Worm (Caenorhabditis elegans) whole organism, L1 larva: ENCODE results near the gene F32H5.3.
A peak's percentile ranks its signal among the peaks of the same experiment; 100 is the strongest.

Experiments
- C04F5.9 ChIP-seq: sonication (generic microtip); optimal IDR thresholded peaks from 2 replicates; lab custom pipeline; 2016; ENCODE audit warnings: missing genetic modification characterization, missing compliant biosample characterization
- F16B12.6 ChIP-seq: fragments of 150-350 bp; optimal IDR thresholded peaks from 2 replicates; lab custom pipeline; 2014; ENCODE audit warnings: missing biosample characterization, missing genetic modification characterization
- aha-1 ChIP-seq: fragments of 150-350 bp; optimal IDR thresholded peaks from 2 replicates; lab custom pipeline; 2014; ENCODE audit warnings: missing biosample characterization, missing genetic modification characterization
- ama-1 ChIP-seq: fragments of 150-350 bp; optimal IDR thresholded peaks from 2 replicates; lab custom pipeline; 2014
- blmp-1 ChIP-seq: fragments of 150-350 bp; optimal IDR thresholded peaks from 2 replicates; lab custom pipeline; 2014; ENCODE audit warnings: missing biosample characterization, missing genetic modification characterization
- ceh-63 ChIP-seq: fragments of 200-800 bp; sonication (Bioruptor generic); optimal IDR thresholded peaks from 2 replicates; lab custom pipeline; 2018; ENCODE audit warnings: mild to moderate bottlenecking, missing genetic modification characterization, missing compliant biosample characterization
- ceh-8 ChIP-seq: fragments of 200-800 bp; sonication (Bioruptor generic); optimal IDR thresholded peaks from 2 replicates; lab custom pipeline; 2018; ENCODE audit warnings: mild to moderate bottlenecking, missing genetic modification characterization, moderate library complexity, missing compliant biosample characterization
- dsc-1 ChIP-seq: sonication (generic microtip); optimal IDR thresholded peaks from 2 replicates; lab custom pipeline; 2016; ENCODE audit warnings: mild to moderate bottlenecking, missing genetic modification characterization, missing compliant biosample characterization
- efl-1 ChIP-seq, 4 experiments: fragments of 150-350 bp; optimal IDR thresholded peaks in 3 of 4; peaks in 1 of 4; 1 replicate in 1 of 4; 2 replicates in 3 of 4; lab custom pipeline; 2014; ENCODE audit warnings: missing biosample characterization in 2 of 4, missing genetic modification characterization in 2 of 4, missing genetic modification reagents in 2 of 4
- efl-3 ChIP-seq: fragments of 200-800 bp; sonication (Bioruptor generic); optimal IDR thresholded peaks from 2 replicates; lab custom pipeline; 2018; ENCODE audit warnings: mild to moderate bottlenecking, missing genetic modification characterization, missing compliant biosample characterization
- egl-13 ChIP-seq: sonication (generic microtip); optimal IDR thresholded peaks from 2 replicates; lab custom pipeline; 2016; ENCODE audit warnings: missing genotype, missing genetic modification reagents, missing genetic modification characterization, missing compliant biosample characterization
- elt-3 ChIP-seq, 6 experiments: fragments of 150-350 bp in 1 of 6; sonication (generic microtip); optimal IDR thresholded peaks; 2 replicates each; lab custom pipeline; 2017 to 2018; ENCODE audit warnings: missing biosample characterization in 6 of 6, missing genetic modification characterization in 6 of 6, inconsistent platforms in 1 of 6
- ets-5 ChIP-seq: fragments of 200-800 bp; sonication (Bioruptor generic); IDR thresholded peaks from 2 replicates; pipeline ENCODE4 v1.3.6; 2022; ENCODE audit warnings: missing genetic modification characterization, missing compliant biosample characterization
- fkh-10 ChIP-seq: sonication (generic microtip); optimal IDR thresholded peaks from 2 replicates; lab custom pipeline; 2017; ENCODE audit warnings: missing biosample characterization, missing genetic modification reagents, missing genetic modification characterization
- fkh-4 ChIP-seq: sonication (generic microtip); optimal IDR thresholded peaks from 2 replicates; lab custom pipeline; 2016; ENCODE audit warnings: missing compliant biosample characterization, missing genetic modification characterization, borderline replicate concordance
- fkh-8 ChIP-seq: sonication (generic microtip); optimal IDR thresholded peaks from 2 replicates; lab custom pipeline; 2016; ENCODE audit warnings: mild to moderate bottlenecking, missing genetic modification characterization, missing compliant biosample characterization
- hlh-17 ChIP-seq: fragments of 200-800 bp; sonication (Bioruptor generic); optimal IDR thresholded peaks from 2 replicates; lab custom pipeline; 2018; ENCODE audit warnings: missing genetic modification characterization, mild to moderate bottlenecking, missing compliant biosample characterization, moderate library complexity, borderline replicate concordance
- hlh-4 ChIP-seq: sonication (generic microtip); optimal IDR thresholded peaks from 2 replicates; lab custom pipeline; 2016; ENCODE audit warnings: mild to moderate bottlenecking, missing genetic modification characterization, missing compliant biosample characterization
- hpl-2 ChIP-seq: fragments of 150-350 bp; optimal IDR thresholded peaks from 2 replicates; lab custom pipeline; 2014; ENCODE audit warnings: missing biosample characterization, missing genetic modification reagents, missing genetic modification characterization
- irx-1 ChIP-seq: sonication (generic microtip); optimal IDR thresholded peaks from 2 replicates; lab custom pipeline; 2016; ENCODE audit warnings: missing genetic modification characterization, missing compliant biosample characterization
- lin-14 ChIP-seq: fragments of 200-800 bp; sonication (Bioruptor generic); optimal IDR thresholded peaks from 2 replicates; lab custom pipeline; 2018; ENCODE audit warnings: mild to moderate bottlenecking, missing genetic modification characterization, moderate library complexity, missing compliant biosample characterization
- lin-15B ChIP-seq: fragments of 150-350 bp; sonication (generic microtip); optimal IDR thresholded peaks from 3 replicates; lab custom pipeline; 2014; ENCODE audit warnings: missing biosample characterization, missing genetic modification characterization
- lin-35 ChIP-seq, 2 experiments: fragments of 150-350 bp; optimal IDR thresholded peaks; 2 replicates each; lab custom pipeline; 2014; ENCODE audit warnings: missing biosample characterization in 2 of 2, missing genetic modification characterization in 2 of 2, missing genetic modification reagents in 2 of 2
- lin-39 ChIP-seq: fragments of 150-350 bp; optimal IDR thresholded peaks from 2 replicates; lab custom pipeline; 2014; ENCODE audit warnings: missing biosample characterization, missing genetic modification reagents, missing genetic modification characterization
- mab-9 ChIP-seq: fragments of 200-800 bp; sonication (Bioruptor generic); IDR thresholded peaks from 2 replicates; pipeline ENCODE4 v1.3.6; 2022; ENCODE audit warnings: missing genetic modification reagents, missing genetic modification characterization, missing compliant biosample characterization
- mdl-1 ChIP-seq, 2 experiments: fragments of 150-350 bp; optimal IDR thresholded peaks; 2 replicates each; lab custom pipeline; 2014 to 2017; ENCODE audit warnings: missing biosample characterization in 2 of 2, missing genetic modification characterization in 2 of 2, inconsistent platforms in 1 of 2
- mep-1 ChIP-seq: fragments of 150-350 bp; optimal IDR thresholded peaks from 2 replicates; lab custom pipeline; 2014; ENCODE audit warnings: missing biosample characterization, missing genetic modification characterization
- nhr-11 ChIP-seq: fragments of 150-350 bp; optimal IDR thresholded peaks from 2 replicates; lab custom pipeline; 2014; ENCODE audit warnings: missing biosample characterization, missing genetic modification characterization
- nhr-12 ChIP-seq: sonication (generic microtip); optimal IDR thresholded peaks from 2 replicates; lab custom pipeline; 2017; ENCODE audit warnings: missing biosample characterization, missing genetic modification characterization
- nhr-19 ChIP-seq: fragments of 200-800 bp; sonication (Bioruptor generic); conservative IDR thresholded peaks from 2 replicates; pipeline ENCODE4 v1.3.6; 2022; ENCODE audit warnings: missing genetic modification characterization, missing compliant biosample characterization
- nhr-20 ChIP-seq: sonication (generic microtip); optimal IDR thresholded peaks from 2 replicates; lab custom pipeline; 2016; ENCODE audit warnings: mild to moderate bottlenecking, missing genetic modification characterization, missing compliant biosample characterization
- nhr-47 ChIP-seq: sonication (generic microtip); optimal IDR thresholded peaks from 2 replicates; lab custom pipeline; 2016; ENCODE audit warnings: mild to moderate bottlenecking, missing genetic modification characterization, moderate library complexity, missing compliant biosample characterization
- nhr-71 ChIP-seq: sonication (generic microtip); optimal IDR thresholded peaks from 2 replicates; lab custom pipeline; 2016; ENCODE audit warnings: mild to moderate bottlenecking, missing genetic modification characterization, moderate library complexity, missing compliant biosample characterization
- nhr-76 ChIP-seq: sonication (generic microtip); optimal IDR thresholded peaks from 2 replicates; lab custom pipeline; 2017; ENCODE audit warnings: missing biosample characterization, missing genetic modification characterization
- nhr-84 ChIP-seq: sonication (generic microtip); optimal IDR thresholded peaks from 2 replicates; lab custom pipeline; 2017; ENCODE audit warnings: missing biosample characterization, missing genetic modification characterization
- nhr-90 ChIP-seq: sonication (generic microtip); optimal IDR thresholded peaks from 2 replicates; lab custom pipeline; 2016; ENCODE audit warnings: mild to moderate bottlenecking, missing genetic modification characterization, missing compliant biosample characterization; ENCODE audit not compliant: poor library complexity
- pax-3 ChIP-seq: fragments of 200-800 bp; sonication (Bioruptor generic); optimal IDR thresholded peaks from 2 replicates; lab custom pipeline; 2018; ENCODE audit warnings: mild to moderate bottlenecking, missing genetic modification characterization, moderate library complexity, missing compliant biosample characterization
- pqm-1 ChIP-seq: sonication (generic microtip); optimal IDR thresholded peaks from 3 replicates; lab custom pipeline; 2017; ENCODE audit warnings: missing biosample characterization, missing genetic modification characterization
- snpc-4 ChIP-seq: fragments of 150-350 bp; optimal IDR thresholded peaks from 2 replicates; lab custom pipeline; 2014; ENCODE audit warnings: missing biosample characterization, missing genetic modification characterization
- snu-23 ChIP-seq: sonication (generic microtip); optimal IDR thresholded peaks from 2 replicates; lab custom pipeline; 2016; ENCODE audit warnings: missing genetic modification characterization, missing compliant biosample characterization
- swsn-7 ChIP-seq: sonication (generic microtip); optimal IDR thresholded peaks from 2 replicates; lab custom pipeline; 2016; ENCODE audit warnings: missing genetic modification characterization, missing compliant biosample characterization
- tbx-2 ChIP-seq: sonication (generic microtip); optimal IDR thresholded peaks from 2 replicates; lab custom pipeline; 2016; ENCODE audit warnings: missing genetic modification characterization, missing compliant biosample characterization
- tlp-1 ChIP-seq: fragments of 150-350 bp; optimal IDR thresholded peaks from 2 replicates; lab custom pipeline; 2014; ENCODE audit warnings: missing biosample characterization, missing genetic modification characterization
- unc-130 ChIP-seq: fragments of 150-350 bp; optimal IDR thresholded peaks from 2 replicates; lab custom pipeline; 2017; ENCODE audit warnings: missing biosample characterization, missing genetic modification characterization, inconsistent platforms
- unc-62 ChIP-seq: fragments of 150-350 bp; optimal IDR thresholded peaks from 2 replicates; lab custom pipeline; 2014; ENCODE audit warnings: missing biosample characterization, missing genetic modification reagents, missing genetic modification characterization
- unc-86 ChIP-seq: sonication (generic microtip); optimal IDR thresholded peaks from 2 replicates; lab custom pipeline; 2016; ENCODE audit warnings: missing genetic modification characterization, missing compliant biosample characterization
- vab-15 ChIP-seq: sonication (generic microtip); optimal IDR thresholded peaks from 2 replicates; lab custom pipeline; 2017; ENCODE audit warnings: missing genotype, mild to moderate bottlenecking, missing genetic modification characterization, missing compliant biosample characterization
- zag-1 ChIP-seq: fragments of 150-350 bp; optimal IDR thresholded peaks from 2 replicates; lab custom pipeline; 2014; ENCODE audit warnings: missing biosample characterization, missing genetic modification characterization
- zip-4 ChIP-seq: fragments of 200-800 bp; sonication (Bioruptor generic); optimal IDR thresholded peaks from 2 replicates; lab custom pipeline; 2018; ENCODE audit warnings: mild to moderate bottlenecking, missing genetic modification characterization, moderate library complexity, missing compliant biosample characterization
- ztf-4 ChIP-seq: fragments of 150-350 bp; optimal IDR thresholded peaks from 2 replicates; lab custom pipeline; 2014; ENCODE audit warnings: missing biosample characterization, missing genetic modification characterization

Gene F32H5.3

DNA sequence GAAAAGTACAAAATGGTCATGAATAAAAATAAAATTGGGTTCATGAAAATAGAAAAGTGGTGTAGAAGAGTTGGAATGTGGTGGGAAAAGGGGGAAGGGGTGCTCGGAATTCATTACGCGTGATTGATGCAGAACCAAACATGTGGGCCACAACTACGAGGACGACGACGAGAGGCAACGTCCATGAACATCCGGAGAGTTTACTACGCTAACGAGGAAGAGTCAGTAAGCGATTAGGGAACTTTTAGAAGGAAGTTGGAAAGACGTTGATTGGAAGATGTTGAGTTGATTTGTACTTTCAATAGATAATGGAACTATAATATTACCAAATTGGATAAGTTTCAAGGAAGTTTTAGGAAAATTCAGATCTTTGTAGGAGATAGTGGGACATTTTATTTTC lies 42.5 kb downstream of the F32H5.3 start:
- TF ChIP-seq tlp-1 (tag; lab: Kevin White, UChicago) (no peak), unc-130 (tag; lab: Kevin White, UChicago) (no peak), efl-1 (optimal IDR thresholded peaks at IDR 0.05; lab: Kevin White, UChicago) (no peak), efl-1 (GFP tag; optimal IDR thresholded peaks at IDR 0.05 in 1 of 2; lab: Kevin White, UChicago) (no peak), lin-14 (peak; percentile 63), dsc-1 (tag; lab: Kevin White, UChicago) (peak; percentile 38)

DNA sequence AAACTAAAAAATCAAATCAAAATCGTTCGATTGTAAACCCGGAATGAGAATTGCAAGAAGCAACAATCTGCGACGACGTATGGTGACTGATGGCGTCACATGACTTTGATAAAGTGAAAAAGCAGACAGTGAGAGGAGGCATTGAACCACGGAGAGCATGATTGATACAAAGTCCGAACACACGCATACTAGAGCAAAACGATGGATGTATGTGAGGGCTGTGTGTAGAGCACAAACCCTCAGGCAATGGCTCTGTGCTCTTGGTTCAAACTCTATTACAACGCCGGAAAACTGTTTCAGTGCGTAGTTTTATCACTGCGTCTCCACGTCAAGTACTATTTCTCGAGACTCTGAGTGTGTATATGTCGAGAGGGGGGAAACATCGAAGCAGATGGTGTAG lies 43.4 kb downstream of the F32H5.3 start:
- no peak for TF ChIP-seq unc-86 (tag; lab: Kevin White, UChicago)
- no peak for TF ChIP-seq ama-1 (lab: Kevin White, UChicago)
- TF ChIP-seq tlp-1 (tag; lab: Kevin White, UChicago), result no peak
- TF ChIP-seq zag-1 (tag; lab: Kevin White, UChicago), result no peak
- no peak for TF ChIP-seq nhr-47 (tag; lab: Kevin White, UChicago)
- peak; percentile 38 for TF ChIP-seq snu-23 (GFP tag; lab: Kevin White, UChicago)
- TF ChIP-seq efl-3, result no peak
- no peak for TF ChIP-seq aha-1
- peak; percentile 63 for TF ChIP-seq nhr-71 (tag; lab: Kevin White, UChicago)
- no peak for TF ChIP-seq snpc-4 (tag; lab: Kevin White, UChicago)
- TF ChIP-seq nhr-19 (GFP tag; lab: Robert Waterston, UW), result 0 out of 2 replicates have a peak, but pooled peaks have one; percentile 23
- TF ChIP-seq vab-15 (tag; lab: Kevin White, UChicago), result no peak
- TF ChIP-seq efl-1 (optimal IDR thresholded peaks at IDR 0.05; lab: Kevin White, UChicago), result peak in 1 of 2 experiments; percentile 16
- peak in 1 of 2 experiments; percentile 88 for TF ChIP-seq efl-1 (GFP tag; optimal IDR thresholded peaks at IDR 0.05 in 1 of 2; lab: Kevin White, UChicago)
- no peak for TF ChIP-seq hpl-2 (GFP tag; lab: Kevin White, UChicago)
- TF ChIP-seq swsn-7 (tag; lab: Kevin White, UChicago), result no peak
- TF ChIP-seq lin-39 (tag; lab: Kevin White, UChicago), result peak; percentile 64
- TF ChIP-seq blmp-1 (tag; lab: Kevin White, UChicago), result peak; percentile 58
- TF ChIP-seq zip-4 (GFP tag; lab: Kevin White, UChicago), result no peak
- peak; percentile 56 for TF ChIP-seq dsc-1 (tag; lab: Kevin White, UChicago)
- no peak for TF ChIP-seq ztf-4
- TF ChIP-seq ceh-8 (GFP tag; lab: Kevin White, UChicago), result no peak
- TF ChIP-seq ets-5, result no peak
- TF ChIP-seq hlh-17 (GFP tag; lab: Kevin White, UChicago), result no peak
- no peak for TF ChIP-seq tbx-2 (tag; lab: Kevin White, UChicago)
- no peak for TF ChIP-seq elt-3 (tag; optimal IDR thresholded peaks at IDR 0.05; lab: Kevin White, UChicago)
- TF ChIP-seq irx-1 (tag; lab: Kevin White, UChicago), result no peak
- no peak for TF ChIP-seq lin-15B
- no peak for TF ChIP-seq C04F5.9
- peak in 1 of 2 experiments; percentile 3 for TF ChIP-seq lin-35 (GFP tag; optimal IDR thresholded peaks at IDR 0.05; lab: Kevin White, UChicago)
- TF ChIP-seq ceh-63 (GFP tag; lab: Kevin White, UChicago), result no peak
- no peak for TF ChIP-seq pqm-1 (tag; lab: Kevin White, UChicago)
- no peak for TF ChIP-seq unc-62 (GFP tag; lab: Kevin White, UChicago)
- no peak for TF ChIP-seq hlh-4
- TF ChIP-seq mab-9, result no peak
- TF ChIP-seq unc-130 (tag; lab: Kevin White, UChicago), result peak; percentile 2
- TF ChIP-seq nhr-84 (tag; lab: Kevin White, UChicago), result no peak
- peak; percentile 20 for TF ChIP-seq mep-1 (tag; lab: Kevin White, UChicago)
- TF ChIP-seq fkh-4 (tag; lab: Kevin White, UChicago), result no peak
- no peak for TF ChIP-seq nhr-12
- TF ChIP-seq fkh-10 (GFP tag; lab: Kevin White, UChicago), result no peak
- no peak for TF ChIP-seq pax-3
- TF ChIP-seq mdl-1 (tag; optimal IDR thresholded peaks at IDR 0.05; lab: Kevin White, UChicago), result peak in 1 of 2 experiments; percentile 19
- no peak for TF ChIP-seq nhr-76 (tag; lab: Kevin White, UChicago)
- TF ChIP-seq F16B12.6, result no peak
- no peak for TF ChIP-seq egl-13 (tag; lab: Kevin White, UChicago)
- TF ChIP-seq nhr-20 (tag; lab: Kevin White, UChicago), result peak; percentile 19
- TF ChIP-seq nhr-11, result no peak
- TF ChIP-seq fkh-8, result no peak
- TF ChIP-seq nhr-90 (tag; lab: Kevin White, UChicago), result no peak
